Fruit fly (Drosophila melanogaster) whole organism, embryonic: Measurements from ENCODE around the gene Ids.
A peak's percentile ranks its signal among the peaks of the same experiment; 100 is the strongest.

Experiments used
- Atf3 ChIP-seq: fragments of 200-800 bp; sonication (Bioruptor generic); optimal IDR thresholded peaks from 3 replicates; lab custom pipeline; 2016; ENCODE audit warnings: missing biosample characterization, missing genetic modification characterization
- BtbVII ChIP-seq: fragments of 200-800 bp; sonication (Bioruptor generic); optimal IDR thresholded peaks from 3 replicates; lab custom pipeline; 2017; ENCODE audit warnings: missing biosample characterization, mild to moderate bottlenecking, missing genetic modification characterization
- CG11723 ChIP-seq: fragments of 200-800 bp; sonication (Bioruptor generic); optimal IDR thresholded peaks from 2 replicates; lab custom pipeline; 2017; ENCODE audit warnings: missing biosample characterization, mild to moderate bottlenecking, missing genetic modification characterization
- CG12155 ChIP-seq: fragments of 200-800 bp; sonication (Bioruptor generic); optimal IDR thresholded peaks from 3 replicates; lab custom pipeline; 2016; ENCODE audit warnings: missing biosample characterization, missing genetic modification characterization
- CG12769 ChIP-seq: fragments of 200-800 bp; sonication (Bioruptor generic); optimal IDR thresholded peaks from 2 replicates; lab custom pipeline; 2019; ENCODE audit warnings: missing biosample characterization, mild to moderate bottlenecking, missing genetic modification characterization, moderate library complexity
- CG13775 ChIP-seq: fragments of 200-800 bp; sonication (Bioruptor generic); optimal IDR thresholded peaks from 3 replicates; lab custom pipeline; 2017; ENCODE audit warnings: missing biosample characterization, mild to moderate bottlenecking, missing genetic modification characterization
- CG14050 ChIP-seq: fragments of 200-800 bp; sonication (Bioruptor generic); IDR thresholded peaks from 3 replicates; pipeline ENCODE4 v1.3.6; 2022; ENCODE audit warnings: missing biosample characterization, missing genetic modification characterization
- CG15073 ChIP-seq: fragments of 200-800 bp; sonication (Bioruptor generic); optimal IDR thresholded peaks from 2 replicates; lab custom pipeline; 2016; ENCODE audit warnings: missing biosample characterization, missing genetic modification characterization
- CG17912 ChIP-seq: fragments of 200-800 bp; sonication (Bioruptor generic); optimal IDR thresholded peaks from 2 replicates; lab custom pipeline; 2018; ENCODE audit warnings: missing biosample characterization, mild to moderate bottlenecking, missing genetic modification characterization
- CG18262 ChIP-seq: fragments of 200-800 bp; optimal IDR thresholded peaks from 3 replicates; lab custom pipeline; 2019; ENCODE audit warnings: missing biosample characterization, mild to moderate bottlenecking, missing genetic modification characterization, moderate library complexity
- CG18476 ChIP-seq: fragments of 200-800 bp; sonication (Bioruptor generic); optimal IDR thresholded peaks from 2 replicates; lab custom pipeline; 2016; ENCODE audit warnings: missing biosample characterization, mild to moderate bottlenecking, missing genetic modification characterization
- CG33213 ChIP-seq: fragments of 200-800 bp; sonication (Bioruptor generic); optimal IDR thresholded peaks from 3 replicates; lab custom pipeline; 2016; ENCODE audit warnings: missing biosample characterization, missing genetic modification characterization
- CG3847 ChIP-seq: fragments of 200-800 bp; sonication (Bioruptor generic); IDR thresholded peaks from 2 replicates; pipeline ENCODE4 v1.3.6; 2022; ENCODE audit warnings: missing biosample characterization, missing genetic modification characterization
- CG4424 ChIP-seq: fragments of 200-800 bp; sonication (Bioruptor generic); optimal IDR thresholded peaks from 3 replicates; lab custom pipeline; 2016; ENCODE audit warnings: missing biosample characterization, missing genetic modification characterization
- CG4820 ChIP-seq: fragments of 200-800 bp; sonication (Bioruptor generic); optimal IDR thresholded peaks from 3 replicates; lab custom pipeline; 2016; ENCODE audit warnings: missing biosample characterization, missing genetic modification characterization
- CG6654 ChIP-seq: fragments of 200-800 bp; sonication (Bioruptor generic); optimal IDR thresholded peaks from 2 replicates; lab custom pipeline; 2017; ENCODE audit warnings: missing biosample characterization, mild to moderate bottlenecking, missing genetic modification characterization
- CG6791 ChIP-seq: fragments of 200-800 bp; sonication (Bioruptor generic); IDR thresholded peaks from 3 replicates; pipeline ENCODE4 v1.3.6; 2022; ENCODE audit warnings: missing biosample characterization, missing genetic modification characterization; ENCODE audit not compliant: partially characterized antibody
- CG7963 ChIP-seq: fragments of 200-800 bp; sonication (Bioruptor generic); IDR thresholded peaks from 3 replicates; pipeline ENCODE4 v1.3.6; 2022; ENCODE audit warnings: missing biosample characterization, missing genetic modification characterization; ENCODE audit not compliant: partially characterized antibody
- CG8290 ChIP-seq, 3 experiments: fragments of 200-800 bp; sonication (Bioruptor generic); optimal IDR thresholded peaks; 2 replicates each; lab custom pipeline; 2016 to 2019; ENCODE audit warnings: missing biosample characterization in 3 of 3, missing genetic modification characterization in 3 of 3, mild to moderate bottlenecking in 2 of 3, moderate library complexity in 1 of 3
- CG9437 ChIP-seq: fragments of 200-800 bp; sonication (Bioruptor generic); optimal IDR thresholded peaks from 2 replicates; lab custom pipeline; 2018; ENCODE audit warnings: missing biosample characterization, mild to moderate bottlenecking, missing genetic modification characterization
- Chrac-16 ChIP-seq: fragments of 200-800 bp; sonication (Bioruptor generic); optimal IDR thresholded peaks from 3 replicates; lab custom pipeline; 2016; ENCODE audit warnings: missing biosample characterization, missing genetic modification characterization
- D ChIP-seq, 2 experiments: fragments of 200-800 bp in 1 of 2; fragments of >200 bp in 1 of 2; sonication (Bioruptor generic) in 1 of 2; optimal IDR thresholded peaks; 2 replicates in 1 of 2; 3 replicates in 1 of 2; lab custom pipeline; 2017; ENCODE audit warnings: mild to moderate bottlenecking in 1 of 2, missing biosample characterization in 1 of 2, missing genetic modification characterization in 1 of 2, missing genetic modification reagents in 1 of 2
- E2f2 ChIP-seq: fragments of 200-800 bp; sonication (Bioruptor generic); IDR thresholded peaks from 2 replicates; pipeline ENCODE4 v1.3.6; 2022; ENCODE audit warnings: missing biosample characterization, missing genetic modification characterization
- Elba2 ChIP-seq: fragments of 200-800 bp; sonication (Bioruptor generic); optimal IDR thresholded peaks from 3 replicates; lab custom pipeline; 2016; ENCODE audit warnings: missing biosample characterization, missing genetic modification characterization
- Ets97D ChIP-seq: fragments of 200-800 bp; sonication (Bioruptor generic); optimal IDR thresholded peaks from 3 replicates; lab custom pipeline; 2016; ENCODE audit warnings: missing biosample characterization, missing genetic modification characterization
- Hr3 ChIP-seq: fragments of 200-800 bp; sonication (Bioruptor generic); optimal IDR thresholded peaks from 3 replicates; lab custom pipeline; 2016; ENCODE audit warnings: missing biosample characterization, missing genetic modification characterization
- Hsf ChIP-seq: fragments of 200-800 bp; sonication (Bioruptor generic); optimal IDR thresholded peaks from 3 replicates; lab custom pipeline; 2016; ENCODE audit warnings: missing biosample characterization, missing genetic modification characterization
- Nf-YB ChIP-seq: fragments of 200-800 bp; sonication (Bioruptor generic); optimal IDR thresholded peaks from 3 replicates; lab custom pipeline; 2019; ENCODE audit warnings: missing biosample characterization, mild to moderate bottlenecking, missing genetic modification characterization, moderate library complexity
- NfI ChIP-seq: fragments of 200-800 bp; sonication (Bioruptor generic); optimal IDR thresholded peaks from 3 replicates; lab custom pipeline; 2018; ENCODE audit warnings: missing biosample characterization, mild to moderate bottlenecking, missing genetic modification characterization, moderate library complexity
- Side ChIP-seq: fragments of 200-800 bp; sonication (Bioruptor generic); optimal IDR thresholded peaks from 2 replicates; lab custom pipeline; 2016; ENCODE audit warnings: missing biosample characterization, missing genetic modification characterization
- Six4 ChIP-seq: fragments of 200-800 bp; sonication (Bioruptor generic); optimal IDR thresholded peaks from 2 replicates; lab custom pipeline; 2016; ENCODE audit warnings: missing biosample characterization, missing genetic modification characterization
- bigmax ChIP-seq: fragments of 200-800 bp; sonication (Bioruptor generic); optimal IDR thresholded peaks from 2 replicates; lab custom pipeline; 2018; ENCODE audit warnings: missing biosample characterization, mild to moderate bottlenecking, missing genetic modification characterization
- cg ChIP-seq: fragments of 200-800 bp; sonication (Bioruptor generic); optimal IDR thresholded peaks from 3 replicates; lab custom pipeline; 2019; ENCODE audit warnings: missing biosample characterization, mild to moderate bottlenecking, missing genetic modification characterization, moderate library complexity
- fd3F ChIP-seq: fragments of 200-800 bp; sonication (Bioruptor generic); optimal IDR thresholded peaks from 2 replicates; lab custom pipeline; 2018; ENCODE audit warnings: missing biosample characterization, mild to moderate bottlenecking, missing genetic modification characterization, moderate library complexity
- her ChIP-seq: fragments of 200-800 bp; sonication (Bioruptor generic); optimal IDR thresholded peaks from 2 replicates; lab custom pipeline; 2016; ENCODE audit warnings: missing biosample characterization, missing genetic modification characterization
- ind ChIP-seq: fragments of 200-800 bp; sonication (Bioruptor generic); optimal IDR thresholded peaks from 3 replicates; lab custom pipeline; 2016; ENCODE audit warnings: missing biosample characterization, missing genetic modification characterization
- inv ChIP-seq: fragments of 200-800 bp; sonication (Bioruptor generic); IDR thresholded peaks from 2 replicates; pipeline ENCODE4 v1.3.6; 2022; ENCODE audit warnings: missing biosample characterization, missing genetic modification characterization; ENCODE audit not compliant: partially characterized antibody
- lab ChIP-seq: fragments of 200-800 bp; sonication (Bioruptor generic); optimal IDR thresholded peaks from 3 replicates; lab custom pipeline; 2017; ENCODE audit warnings: missing biosample characterization, missing genetic modification characterization, mild to moderate bottlenecking, moderate library complexity, missing genetic modification reagents
- luna ChIP-seq: fragments of 200-800 bp; sonication (Bioruptor generic); optimal IDR thresholded peaks from 2 replicates; lab custom pipeline; 2016; ENCODE audit warnings: missing biosample characterization, missing genetic modification characterization
- nerfin-2 ChIP-seq: fragments of 200-800 bp; sonication (Bioruptor generic); IDR thresholded peaks from 2 replicates; pipeline ENCODE4 v1.3.6; 2022; ENCODE audit warnings: missing biosample characterization, missing genetic modification characterization; ENCODE audit not compliant: partially characterized antibody
- nmo ChIP-seq: fragments of 200-800 bp; sonication (Bioruptor generic); optimal IDR thresholded peaks from 2 replicates; lab custom pipeline; 2018; ENCODE audit warnings: missing biosample characterization, mild to moderate bottlenecking, missing genetic modification characterization, moderate library complexity
- p53 ChIP-seq: fragments of 200-800 bp; sonication (Bioruptor generic); optimal IDR thresholded peaks from 2 replicates; lab custom pipeline; 2016; ENCODE audit warnings: missing biosample characterization, missing genetic modification characterization
- pfk ChIP-seq: fragments of 200-800 bp; sonication (Bioruptor generic); optimal IDR thresholded peaks from 2 replicates; lab custom pipeline; 2018; ENCODE audit warnings: missing biosample characterization, mild to moderate bottlenecking, missing genetic modification characterization, moderate library complexity
- pho ChIP-seq: fragments of 200-800 bp; sonication (Bioruptor generic); optimal IDR thresholded peaks from 2 replicates; lab custom pipeline; 2016; ENCODE audit warnings: missing biosample characterization, missing genetic modification characterization
- ranshi ChIP-seq: fragments of 200-800 bp; sonication (Bioruptor generic); IDR thresholded peaks from 2 replicates; pipeline ENCODE4 v1.3.6; 2022; ENCODE audit warnings: missing biosample characterization, missing genetic modification characterization
- wdn ChIP-seq: fragments of 200-800 bp; sonication (Bioruptor generic); IDR thresholded peaks from 2 replicates; pipeline ENCODE4 v1.3.6; 2022; ENCODE audit warnings: missing biosample characterization, missing genetic modification characterization
- wor ChIP-seq: fragments of 200-800 bp; sonication (Bioruptor generic); IDR thresholded peaks from 2 replicates; pipeline ENCODE4 v1.3.6; 2022; ENCODE audit warnings: missing biosample characterization, missing genetic modification characterization
- yki ChIP-seq: fragments of >200 bp; optimal IDR thresholded peaks from 3 replicates; lab custom pipeline; 2018

Ids gene

DNA sequence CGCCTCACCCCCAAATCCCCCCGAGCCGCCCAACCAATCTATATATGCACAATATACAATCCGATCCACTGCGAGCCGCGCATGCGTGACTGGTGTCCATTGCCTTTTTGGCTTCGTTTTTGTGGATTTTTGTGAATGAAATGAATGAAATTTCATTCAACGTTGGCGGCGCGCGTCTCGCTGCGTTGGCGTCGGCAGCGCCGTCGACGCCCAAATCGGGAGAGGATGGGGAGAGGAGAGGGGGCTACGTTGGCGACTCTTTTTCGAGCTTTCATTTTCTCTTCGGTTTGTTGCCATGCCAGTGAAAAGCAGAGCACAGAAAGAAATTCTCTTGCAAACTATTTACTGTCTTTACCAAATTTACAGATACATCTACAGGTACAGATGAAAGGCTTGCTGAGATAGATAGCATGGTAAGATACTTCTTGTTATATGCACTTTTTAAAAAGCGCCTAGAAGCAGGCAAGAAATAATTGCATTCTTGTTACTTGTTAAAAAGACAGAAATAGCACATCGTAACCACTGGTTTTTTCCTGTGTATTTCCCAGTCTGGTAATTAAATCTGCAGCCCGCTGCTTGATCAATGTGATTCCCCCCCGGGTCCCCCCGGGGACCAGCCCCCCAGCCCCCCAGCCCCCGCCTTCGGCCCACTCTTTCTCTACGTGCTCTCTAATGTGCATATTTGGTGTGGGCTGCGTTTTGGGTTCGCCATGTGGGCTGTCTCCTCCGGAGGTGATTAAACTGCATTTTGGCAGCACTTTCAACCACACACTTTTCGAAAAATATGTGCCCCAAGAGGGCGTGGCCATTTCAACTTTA lies 2.4 kb downstream of the Ids start (continued):
- TF ChIP-seq CG18262 (tag; lab: Kevin White, UChicago) (peak; percentile 76), wdn (no peak), CG4424 (GFP tag; lab: Kevin White, UChicago) (peak; percentile 52), her (GFP tag; lab: Kevin White, UChicago) (no peak), Nf-YB (GFP tag; lab: Kevin White, UChicago) (peak; percentile 4), CG12769 (tag; lab: Kevin White, UChicago) (peak; percentile 19), Atf3 (no peak), CG12155 (no peak), yki (lab: Kevin White, UChicago) (no peak), Hsf (GFP tag; lab: Kevin White, UChicago) (peak; percentile 20), pho (GFP tag; lab: Kevin White, UChicago) (no peak), BtbVII (GFP tag; lab: Kevin White, UChicago) (no peak), CG8290 (GFP tag; optimal IDR thresholded peaks at IDR 0.05; lab: Kevin White, UChicago) (peak; percentile 17), CG8290 (tag; optimal IDR thresholded peaks at IDR 0.05; lab: Kevin White, UChicago) (peak; percentile 22 to 79), fd3F (no peak), CG7963 (GFP tag; lab: Robert Waterston, UW) (no peak), D (optimal IDR thresholded peaks at IDR 0.05; lab: Kevin White, UChicago) (no peak), D (GFP tag; optimal IDR thresholded peaks at IDR 0.05; lab: Kevin White, UChicago) (peak; percentile 30), Chrac-16 (GFP tag; lab: Kevin White, UChicago) (no peak), CG3847 (GFP tag; lab: Robert Waterston, UW) (no peak), ind (GFP tag; lab: Kevin White, UChicago) (peak; percentile 57), CG11723 (GFP tag; lab: Kevin White, UChicago) (peak; percentile 40), E2f2 (GFP tag; lab: Robert Waterston, UW) (no peak), bigmax (GFP tag; lab: Kevin White, UChicago) (no peak), Side (no peak), wor (peak; percentile 56; the same call in 1 of the 2 replicates), Elba2 (GFP tag; lab: Kevin White, UChicago) (no peak), nmo (GFP tag; lab: Kevin White, UChicago) (peak; percentile 60), nerfin-2 (GFP tag; lab: Robert Waterston, UW) (no peak), CG9437 (GFP tag; lab: Kevin White, UChicago) (peak; percentile 3), CG6791 (GFP tag; lab: Robert Waterston, UW) (no peak), CG4820 (peak; percentile 30), CG6654 (GFP tag; lab: Kevin White, UChicago) (no peak), CG18476 (GFP tag; lab: Kevin White, UChicago) (no peak), Ets97D (no peak), lab (peak; percentile 37), CG15073 (GFP tag; lab: Kevin White, UChicago) (no peak), ranshi (GFP tag; lab: Robert Waterston, UW) (0 out of 2 replicates have a peak, but pooled peaks have one; percentile 32), p53 (GFP tag; lab: Kevin White, UChicago) (no peak), Hr3 (GFP tag; lab: Kevin White, UChicago) (no peak), luna (no peak), inv (GFP tag; lab: Robert Waterston, UW) (no peak), CG33213 (GFP tag; lab: Kevin White, UChicago) (no peak), NfI (GFP tag; lab: Kevin White, UChicago) (peak; percentile 34), CG17912 (GFP tag; lab: Kevin White, UChicago) (no peak), cg (GFP tag; lab: Kevin White, UChicago) (no peak), CG13775 (GFP tag; lab: Kevin White, UChicago) (no peak), CG14050 (GFP tag; lab: Robert Waterston, UW) (peak; percentile 23; the same call in 1 of the 3 replicates), pfk (no peak), Six4 (GFP tag; lab: Kevin White, UChicago) (no peak)
